Worm (Caenorhabditis elegans) whole organism, L1 larva: ENCODE results near the gene taf-9.
A peak's percentile ranks its signal among the peaks of the same experiment; 100 is the strongest.

Experiments
- C04F5.9 ChIP-seq: sonication (generic microtip); optimal IDR thresholded peaks from 2 replicates; lab custom pipeline; 2016; ENCODE audit warnings: missing genetic modification characterization, missing compliant biosample characterization
- blmp-1 ChIP-seq: fragments of 150-350 bp; optimal IDR thresholded peaks from 2 replicates; lab custom pipeline; 2014; ENCODE audit warnings: missing biosample characterization, missing genetic modification characterization
- efl-1 ChIP-seq, 4 experiments: fragments of 150-350 bp; optimal IDR thresholded peaks in 3 of 4; peaks in 1 of 4; 1 replicate in 1 of 4; 2 replicates in 3 of 4; lab custom pipeline; 2014; ENCODE audit warnings: missing biosample characterization in 2 of 4, missing genetic modification characterization in 2 of 4, missing genetic modification reagents in 2 of 4
- elt-2 ChIP-seq: sonication (generic microtip); optimal IDR thresholded peaks from 2 replicates; lab custom pipeline; 2016; ENCODE audit warnings: missing genetic modification characterization, mild to moderate bottlenecking, inconsistent platforms, missing compliant biosample characterization, missing genetic modification reagents
- elt-3 ChIP-seq, 6 experiments: fragments of 150-350 bp in 1 of 6; sonication (generic microtip); optimal IDR thresholded peaks; 2 replicates each; lab custom pipeline; 2017 to 2018; ENCODE audit warnings: missing biosample characterization in 6 of 6, missing genetic modification characterization in 6 of 6, inconsistent platforms in 1 of 6
- fos-1 ChIP-seq: fragments of 150-350 bp; optimal IDR thresholded peaks from 2 replicates; lab custom pipeline; 2014; ENCODE audit warnings: missing biosample characterization, missing genetic modification characterization
- grh-1 ChIP-seq: fragments of 200-800 bp; sonication (Bioruptor generic); IDR thresholded peaks from 2 replicates; pipeline ENCODE4 v1.3.6; 2022; ENCODE audit warnings: missing genetic modification reagents, missing genetic modification characterization, missing compliant biosample characterization
- hlh-4 ChIP-seq: sonication (generic microtip); optimal IDR thresholded peaks from 2 replicates; lab custom pipeline; 2016; ENCODE audit warnings: mild to moderate bottlenecking, missing genetic modification characterization, missing compliant biosample characterization
- lin-14 ChIP-seq: fragments of 200-800 bp; sonication (Bioruptor generic); optimal IDR thresholded peaks from 2 replicates; lab custom pipeline; 2018; ENCODE audit warnings: mild to moderate bottlenecking, missing genetic modification characterization, moderate library complexity, missing compliant biosample characterization
- lin-35 ChIP-seq, 2 experiments: fragments of 150-350 bp; optimal IDR thresholded peaks; 2 replicates each; lab custom pipeline; 2014; ENCODE audit warnings: missing biosample characterization in 2 of 2, missing genetic modification characterization in 2 of 2, missing genetic modification reagents in 2 of 2
- lsy-2 ChIP-seq, 2 experiments: fragments of 150-350 bp; optimal IDR thresholded peaks; 2 replicates each; lab custom pipeline; 2014; ENCODE audit warnings: missing biosample characterization in 2 of 2, missing genetic modification characterization in 2 of 2
- mep-1 ChIP-seq: fragments of 150-350 bp; optimal IDR thresholded peaks from 2 replicates; lab custom pipeline; 2014; ENCODE audit warnings: missing biosample characterization, missing genetic modification characterization
- nhr-71 ChIP-seq: sonication (generic microtip); optimal IDR thresholded peaks from 2 replicates; lab custom pipeline; 2016; ENCODE audit warnings: mild to moderate bottlenecking, missing genetic modification characterization, moderate library complexity, missing compliant biosample characterization
- nhr-85 ChIP-seq: sonication (generic microtip); peaks from one replicate; lab custom pipeline; 2016; ENCODE audit warnings: missing genetic modification characterization, inconsistent platforms, missing compliant biosample characterization
- skn-1 ChIP-seq: fragments of 150-350 bp; optimal IDR thresholded peaks from 2 replicates; lab custom pipeline; 2014; ENCODE audit warnings: missing biosample characterization, missing genetic modification characterization
- snu-23 ChIP-seq: sonication (generic microtip); optimal IDR thresholded peaks from 2 replicates; lab custom pipeline; 2016; ENCODE audit warnings: missing genetic modification characterization, missing compliant biosample characterization
- ztf-11 ChIP-seq, 2 experiments: sonication (generic microtip); optimal IDR thresholded peaks; 2 replicates each; lab custom pipeline; 2016 to 2017; ENCODE audit warnings: missing genetic modification characterization in 2 of 2, missing biosample characterization in 1 of 2, missing compliant biosample characterization in 1 of 2

Gene taf-9

DNA sequence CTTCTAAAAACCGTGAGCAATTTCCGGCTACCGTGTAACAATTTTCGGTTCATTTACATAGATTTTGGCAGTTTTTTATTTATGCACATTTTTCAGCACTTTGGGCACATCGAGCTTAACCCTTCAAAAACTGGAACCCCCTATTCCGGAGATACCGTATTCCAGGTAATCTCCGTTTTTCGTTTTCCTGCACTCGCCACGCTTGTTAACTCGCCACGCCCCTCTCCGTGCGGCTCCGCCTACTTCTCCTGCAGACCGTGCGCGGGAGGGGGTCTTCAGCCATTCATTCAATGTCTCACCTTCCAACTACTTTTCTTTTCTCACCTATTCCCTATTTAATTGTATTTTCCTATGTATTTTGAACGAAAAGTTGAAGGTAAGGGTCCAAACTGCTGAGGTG lies 36.0 kb downstream of the taf-9 start:
- TF ChIP-seq ztf-11 (tag; optimal IDR thresholded peaks at IDR 0.05; lab: Kevin White, UChicago) (no peak), blmp-1 (tag; lab: Kevin White, UChicago) (peak; percentile 27), efl-1 (optimal IDR thresholded peaks at IDR 0.05; lab: Kevin White, UChicago) (no peak), efl-1 (GFP tag; optimal IDR thresholded peaks at IDR 0.05 in 1 of 2; lab: Kevin White, UChicago) (peak in 1 of 2 experiments; percentile 85)

DNA sequence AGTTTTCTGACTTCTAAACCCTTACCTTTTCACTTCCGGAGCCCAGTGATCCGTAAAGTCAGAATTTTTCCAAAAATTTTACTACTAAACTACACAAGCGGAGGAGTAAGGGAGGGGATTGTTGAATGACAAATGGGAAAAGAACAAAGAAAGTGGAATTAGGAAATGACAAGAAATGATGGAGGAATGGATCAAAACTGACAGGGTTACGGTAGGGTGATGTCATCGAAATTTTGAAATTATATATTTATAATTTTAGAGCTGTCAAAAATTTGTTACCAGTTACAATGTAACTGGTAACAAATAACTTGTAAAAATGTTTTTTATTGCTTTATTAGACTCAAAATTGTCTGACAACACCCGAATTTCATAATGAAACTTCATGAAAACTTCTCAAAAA lies 42.3 kb downstream of the taf-9 start:
- no peak for TF ChIP-seq C04F5.9 (tag; lab: Kevin White, UChicago)
- TF ChIP-seq lsy-2 (tag; optimal IDR thresholded peaks at IDR 0.05; lab: Kevin White, UChicago), result peak in 1 of 2 experiments; percentile 25

DNA sequence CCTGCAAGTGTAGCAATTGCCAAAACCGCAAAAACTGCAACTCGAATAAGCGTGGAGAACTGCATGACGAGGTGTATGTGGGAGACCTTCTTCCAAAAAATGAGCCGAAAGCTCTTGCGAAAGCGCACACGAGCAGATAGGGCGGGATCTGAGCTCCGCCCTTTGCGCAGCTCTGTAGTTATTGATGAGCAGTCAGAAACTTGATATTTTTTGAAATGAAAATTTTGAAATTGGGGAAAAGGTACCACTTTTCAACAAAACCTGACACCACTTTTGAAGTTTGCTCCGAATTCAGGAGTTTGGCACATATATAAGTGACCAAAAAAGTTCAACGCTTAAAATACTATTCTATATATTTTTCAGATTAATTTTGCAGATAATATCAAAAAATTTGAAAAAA lies 43.7 kb downstream of the taf-9 start, which contains the start of gene flp-15:
Gene flp-15 (minus strand): TSS at position 101 of the 400 bp plus-strand sequence.
- TF ChIP-seq fos-1 (tag; lab: Kevin White, UChicago), result no peak
- no peak for TF ChIP-seq efl-1 (optimal IDR thresholded peaks at IDR 0.05; lab: Kevin White, UChicago)
- TF ChIP-seq efl-1 (GFP tag; optimal IDR thresholded peaks at IDR 0.05 in 1 of 2; lab: Kevin White, UChicago), result peak in 1 of 2 experiments; percentile 37
- TF ChIP-seq elt-2 (tag; lab: Kevin White, UChicago), result no peak

DNA sequence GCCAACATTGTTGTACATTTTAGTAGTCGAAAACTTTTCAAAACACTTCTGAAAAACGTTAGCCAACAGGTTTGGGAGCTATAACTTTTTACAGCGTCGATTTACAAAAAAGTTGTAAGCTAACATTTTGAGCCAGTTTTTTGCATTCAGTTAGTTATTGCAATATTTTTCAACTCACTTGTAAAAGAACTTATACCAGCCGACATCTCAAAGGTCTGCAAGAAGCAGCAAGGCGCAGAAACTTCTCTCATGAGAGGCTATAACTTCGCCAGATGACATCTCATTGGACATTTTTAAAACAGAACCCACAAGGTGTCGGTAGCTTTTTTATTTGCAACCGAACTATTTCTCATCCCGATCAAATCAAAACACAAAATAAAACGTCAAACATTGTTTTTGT lies 45.4 kb downstream of the taf-9 start:
- TF ChIP-seq efl-1 (optimal IDR thresholded peaks at IDR 0.05; lab: Kevin White, UChicago), result no peak
- TF ChIP-seq efl-1 (GFP tag; optimal IDR thresholded peaks at IDR 0.05 in 1 of 2; lab: Kevin White, UChicago), result peak in 1 of 2 experiments; percentile 15
- no peak for TF ChIP-seq nhr-71 (tag; lab: Kevin White, UChicago)

DNA sequence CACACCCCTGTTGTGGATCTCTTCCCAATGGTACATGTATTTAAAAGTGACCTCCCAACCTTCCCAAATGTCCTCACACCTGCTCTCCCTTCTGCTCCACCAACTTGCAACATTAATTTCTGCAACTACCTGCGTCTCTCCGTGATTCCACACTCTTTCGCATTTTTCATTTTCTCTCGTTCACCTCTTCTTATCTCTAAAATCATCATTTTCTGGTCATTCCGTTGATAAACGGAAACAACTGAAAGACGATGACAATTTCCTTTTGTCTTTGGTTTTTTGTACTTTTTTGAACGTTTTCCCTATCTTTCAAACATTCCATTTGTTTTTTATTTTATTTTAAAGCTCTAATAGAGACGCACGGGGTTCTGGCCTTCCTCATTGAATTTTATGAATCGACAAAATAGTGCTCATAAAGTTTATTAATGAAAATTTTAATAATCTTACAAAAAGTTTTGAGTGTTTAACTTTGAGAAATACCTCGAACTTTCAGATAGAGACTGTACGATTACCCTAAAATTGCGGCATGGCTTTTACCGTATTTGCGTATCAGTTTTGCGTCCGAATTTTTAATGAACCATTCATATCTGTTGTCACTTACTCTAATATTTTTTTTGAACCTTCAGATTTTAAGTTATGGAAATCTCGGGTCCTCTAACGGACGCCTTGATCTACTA lies 48.7 kb downstream of the taf-9 start, which contains the start of gene aqp-11:
Gene aqp-11 (plus strand): TSS at position 627 of the 677 bp plus-strand sequence.
- TF ChIP-seq elt-3 (tag; optimal IDR thresholded peaks at IDR 0.05; lab: Kevin White, UChicago), result peak in 1 of 6 experiments; percentile 42
- peak in 1 of 2 experiments; percentile 13 for TF ChIP-seq efl-1 (optimal IDR thresholded peaks at IDR 0.05; lab: Kevin White, UChicago)
- no peak for TF ChIP-seq efl-1 (GFP tag; optimal IDR thresholded peaks at IDR 0.05 in 1 of 2; lab: Kevin White, UChicago)
- peak; percentile 29 for TF ChIP-seq nhr-85 (tag; lab: Kevin White, UChicago)
- no peak for TF ChIP-seq hlh-4 (tag; lab: Kevin White, UChicago)
- TF ChIP-seq lin-14 (GFP tag; lab: Kevin White, UChicago), result peak; percentile 35
- TF ChIP-seq mep-1, result peak; percentile 5
- peak; percentile 96 for TF ChIP-seq skn-1 (tag; lab: Kevin White, UChicago)
- TF ChIP-seq lsy-2 (tag; optimal IDR thresholded peaks at IDR 0.05; lab: Kevin White, UChicago), result no peak
- TF ChIP-seq lin-35 (GFP tag; optimal IDR thresholded peaks at IDR 0.05; lab: Kevin White, UChicago), result peak in 1 of 2 experiments; percentile 38
- TF ChIP-seq ztf-11 (tag; optimal IDR thresholded peaks at IDR 0.05; lab: Kevin White, UChicago), result no peak
- TF ChIP-seq snu-23 (GFP tag; lab: Kevin White, UChicago), result peak; percentile 11
- no peak for TF ChIP-seq grh-1 (GFP tag; lab: Robert Waterston, UW)
- TF ChIP-seq elt-2 (tag; lab: Kevin White, UChicago), result peak; percentile 40
